Worm (Caenorhabditis elegans) whole organism, young adult: Measurements from ENCODE around the gene F08F3.6.

Experiments
- bed-1 ChIP-seq: fragments of 200-800 bp; sonication (Bioruptor generic); IDR thresholded peaks from 2 replicates; pipeline ENCODE4 v1.3.6; 2022; ENCODE audit warnings: missing genetic modification reagents, missing genetic modification characterization, missing compliant biosample characterization
- lin-35 ChIP-seq, 3 experiments: fragments of 150-350 bp in 2 of 3; sonication (generic microtip) in 1 of 3; optimal IDR thresholded peaks; 2 replicates each; lab custom pipeline; 2014 to 2018; ENCODE audit warnings: missing biosample characterization in 3 of 3, missing genetic modification characterization in 3 of 3, missing genetic modification reagents in 3 of 3
- nfyb-1 ChIP-seq: fragments of 200-800 bp; sonication (Bioruptor generic); IDR thresholded peaks from 2 replicates; pipeline ENCODE4 v1.3.6; 2022; ENCODE audit warnings: missing genetic modification reagents, missing genetic modification characterization, missing compliant biosample characterization
- unc-62 ChIP-seq: fragments of 150-350 bp; optimal IDR thresholded peaks from 2 replicates; lab custom pipeline; 2014; ENCODE audit warnings: missing biosample characterization, missing genetic modification reagents, missing genetic modification characterization

DNA sequence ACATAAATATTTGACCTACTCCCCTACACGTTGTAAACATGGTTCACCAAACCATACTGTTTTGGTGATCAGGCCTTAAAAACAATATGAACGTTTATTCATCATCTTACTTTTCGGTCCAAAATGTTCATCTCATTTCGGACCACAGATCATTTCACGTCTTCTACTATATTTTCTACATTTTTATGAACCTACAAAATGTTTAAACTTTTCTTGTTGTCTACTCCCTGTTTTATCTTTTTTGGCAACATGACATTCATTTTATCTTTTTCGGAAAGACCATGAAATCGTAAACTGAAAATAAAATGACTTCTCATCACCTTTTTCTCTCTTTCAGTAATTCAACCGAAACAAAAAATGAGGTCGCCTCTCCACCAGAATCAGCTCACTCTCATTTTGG lies 8.0 kb upstream of the F08F3.6 start, which contains the start of gene rhr-1:
- TF ChIP-seq nfyb-1 (GFP tag; lab: Robert Waterston, UW) (no peak), unc-62 (GFP tag; lab: Kevin White, UChicago) (no peak), lin-35 (GFP tag; optimal IDR thresholded peaks at IDR 0.05; lab: Kevin White, UChicago) (no peak), bed-1 (GFP tag; lab: Robert Waterston, UW) (no peak)
